Fruit fly (Drosophila melanogaster): ENCODE measurements around the gene Wnt4.

Wnt4 gene

DNA sequence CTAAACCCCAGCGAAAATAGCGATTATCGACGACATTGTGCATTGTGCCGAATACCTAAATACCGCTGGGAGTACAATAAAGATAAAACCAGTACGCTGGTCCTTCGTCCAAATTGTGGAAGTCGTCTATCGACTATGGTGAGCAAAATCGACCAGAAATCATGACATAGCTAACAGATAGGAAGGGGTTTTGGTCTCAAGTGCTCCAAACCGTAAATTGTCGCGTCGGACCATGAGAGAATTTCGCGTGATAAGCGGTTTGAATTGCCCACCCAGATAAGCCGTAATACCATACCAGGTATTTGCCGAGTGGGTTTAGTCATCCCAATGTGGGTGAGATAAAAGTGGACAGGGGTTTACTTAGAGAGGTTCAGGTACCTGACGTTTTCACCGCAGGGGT, 59.0 kb downstream of the Wnt4 start (continued):
- TF ChIP-seq eyg (GFP tag; optimal IDR thresholded peaks at IDR 0.05): no peak

DNA sequence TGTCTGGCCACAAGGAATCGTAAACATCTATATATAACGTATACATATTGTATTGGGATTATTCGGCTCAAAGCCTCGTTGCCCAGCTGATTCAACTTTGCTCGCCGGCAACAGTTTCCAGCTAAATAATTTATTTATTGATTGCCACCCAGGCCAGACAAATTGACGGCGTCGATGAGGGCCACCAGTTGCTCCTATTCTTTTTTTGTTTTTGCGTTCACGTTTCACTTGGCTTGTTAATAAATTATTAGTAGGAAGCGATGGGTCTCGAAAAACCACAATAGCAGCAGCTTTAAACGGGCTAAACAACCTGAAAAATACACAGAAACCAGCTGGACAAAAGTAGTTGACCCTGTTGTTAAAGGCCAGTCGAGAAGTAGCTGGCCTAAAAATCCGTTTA, 59.9 kb downstream of the Wnt4 start:
- TF ChIP-seq CG4617 (GFP tag; optimal IDR thresholded peaks at IDR 0.05; ENCODE audit: borderline replicate concordance) (no peak), sd (tag; optimal IDR thresholded peaks at IDR 0.05) (peak; percentile 31), scrt (GFP tag; optimal IDR thresholded peaks at IDR 0.05) (peak; percentile 51), Fer2 (tag; optimal IDR thresholded peaks at IDR 0.05) (no peak), lab (GFP tag; optimal IDR thresholded peaks at IDR 0.05) (peak; percentile 30), CG12769 (tag; optimal IDR thresholded peaks at IDR 0.05) (peak; percentile 47), CG17568 (GFP tag; optimal IDR thresholded peaks at IDR 0.05) (peak; percentile 15), hbn (GFP tag; IDR thresholded peaks at IDR 0.05; ENCODE audit: partially characterized antibody) (no peak), CG10543 (GFP tag; optimal IDR thresholded peaks at IDR 0.05) (peak; percentile 42), CG15514 (GFP tag; optimal IDR thresholded peaks at IDR 0.05) (peak; percentile 32), mirr (GFP tag; optimal IDR thresholded peaks at IDR 0.05) (peak; percentile 31), NK7.1 (GFP tag; optimal IDR thresholded peaks at IDR 0.05) (no peak), CG13296 (GFP tag; optimal IDR thresholded peaks at IDR 0.05) (peak; percentile 48), caup (GFP tag; optimal IDR thresholded peaks at IDR 0.05; ENCODE audit: severe bottlenecking) (no peak), CG18599 (GFP tag; optimal IDR thresholded peaks at IDR 0.05) (peak; percentile 46), CG14014 (GFP tag; IDR thresholded peaks at IDR 0.05) (peak; percentile 23; the same call in 1 of the 2 replicates), CG2202 (tag; optimal IDR thresholded peaks at IDR 0.05) (no peak), C15 (GFP tag; IDR thresholded peaks at IDR 0.05) (no peak), pum (GFP tag; optimal IDR thresholded peaks at IDR 0.05) (no peak), ewg (GFP tag; optimal IDR thresholded peaks at IDR 0.05) (no peak), CG8290 (GFP tag; optimal IDR thresholded peaks at IDR 0.05) (no peak), CG8290 (tag; optimal IDR thresholded peaks at IDR 0.05) (peak in 1 of 2 experiments; percentile 4), abd-A (tag; optimal IDR thresholded peaks at IDR 0.05) (peak; percentile 49), ken (GFP tag; IDR thresholded peaks at IDR 0.05) (no peak), chinmo (GFP tag; IDR thresholded peaks at IDR 0.05; ENCODE audit: partially characterized antibody) (peak; percentile 72; the same call in 1 of the 4 replicates), kah (GFP tag; optimal IDR thresholded peaks at IDR 0.05) (peak; percentile 29), Eip74EF (GFP tag; optimal IDR thresholded peaks at IDR 0.05) (peak in 1 of 2 experiments; percentile 73), Med (GFP tag) (peak; percentile 77), CG13894 (tag; optimal IDR thresholded peaks at IDR 0.05) (peak; percentile 69), Dll (GFP tag; IDR thresholded peaks at IDR 0.05; ENCODE audit: partially characterized antibody) (no peak), CG3281 (GFP tag; optimal IDR thresholded peaks at IDR 0.05) (peak; percentile 3), Ada2b (GFP tag; IDR thresholded peaks at IDR 0.05) (no peak), odd (GFP tag; optimal IDR thresholded peaks at IDR 0.05) (peak; percentile 5), cwo (GFP tag; optimal IDR thresholded peaks at IDR 0.05) (peak; percentile 25), CG7928 (GFP tag; optimal IDR thresholded peaks at IDR 0.05) (no peak), MBD-R2 (GFP tag; IDR thresholded peaks at IDR 0.05) (0 out of 2 replicates have a peak, but pooled peaks have one; percentile 14)

DNA sequence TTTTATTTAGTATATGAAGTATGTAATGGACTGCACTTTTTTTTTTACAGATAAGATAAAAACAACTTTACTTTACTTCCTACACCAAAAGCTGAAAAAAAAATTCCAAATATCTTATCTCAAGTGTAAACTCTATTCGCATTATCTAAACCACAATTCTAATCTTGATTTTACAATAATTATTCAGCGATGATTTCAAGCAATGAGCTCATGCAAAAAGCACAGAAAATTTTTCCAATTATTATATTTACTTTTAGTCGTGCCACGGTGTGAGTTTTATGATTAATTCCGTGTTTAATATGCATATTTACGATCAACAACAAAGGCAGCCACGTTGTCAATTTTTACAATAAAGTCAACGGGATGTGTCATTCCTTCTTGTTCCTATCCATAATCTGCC, 60.7 kb downstream of the Wnt4 start:
- peak; percentile 3 for TF ChIP-seq CG15514 (GFP tag; optimal IDR thresholded peaks at IDR 0.05)
- TF ChIP-seq Oaz (GFP tag; IDR thresholded peaks at IDR 0.05): no peak
- TF ChIP-seq CG7271 (tag; optimal IDR thresholded peaks at IDR 0.05): no peak
- TF ChIP-seq mirr (GFP tag; optimal IDR thresholded peaks at IDR 0.05): peak; percentile 77
- TF ChIP-seq sd (tag; optimal IDR thresholded peaks at IDR 0.05): peak; percentile 10
- no peak for TF ChIP-seq fd3F (GFP tag; optimal IDR thresholded peaks at IDR 0.05)
- no peak for TF ChIP-seq zen2 (GFP tag; IDR thresholded peaks at IDR 0.05; ENCODE audit: partially characterized antibody)
- TF ChIP-seq exex (tag; optimal IDR thresholded peaks at IDR 0.05): peak; percentile 90
- TF ChIP-seq bab2 (GFP tag; optimal IDR thresholded peaks at IDR 0.05): no peak
- no peak for TF ChIP-seq CG12391 (tag; optimal IDR thresholded peaks at IDR 0.05)
- TF ChIP-seq ssp (GFP tag; IDR thresholded peaks at IDR 0.05): no peak
- peak; percentile 26 for TF ChIP-seq sens (GFP tag)
- peak; percentile 22 for TF ChIP-seq sug (tag; optimal IDR thresholded peaks at IDR 0.05)
- no peak for TF ChIP-seq Six4 (GFP tag; optimal IDR thresholded peaks at IDR 0.05)
- TF ChIP-seq gce (GFP tag; IDR thresholded peaks at IDR 0.05): no peak

Data from whole organism, embryonic.